Worm (Caenorhabditis elegans): ENCODE data around the gene K06H7.8.

ce11 chrIII:8080165-8080738 is 17.8 kb downstream of the K06H7.8 start, which contains the start of the genes dcr-1 and apc-2:
- TF ChIP-seq ztf-29 (GFP tag; IDR thresholded peaks at IDR 0.05) (no peak), cog-1 (tag; optimal IDR thresholded peaks at IDR 0.05) (no peak), klf-2 (GFP tag; conservative IDR thresholded peaks at IDR 0.05) (no peak), ztf-23 (GFP tag; IDR thresholded peaks at IDR 0.05) (no peak), T22C8.4 (GFP tag; IDR thresholded peaks at IDR 0.05) (no peak), flt-1 (GFP tag; IDR thresholded peaks at IDR 0.05) (no peak), ref-1 (GFP tag; conservative IDR thresholded peaks at IDR 0.05) (no peak), med-1 (GFP tag; optimal IDR thresholded peaks at IDR 0.05; ENCODE audit: insufficient read depth) (no peak), tab-1 (GFP tag; IDR thresholded peaks at IDR 0.05) (no peak)
